Fruit fly (Drosophila melanogaster): Measurements from ENCODE around the gene Syt1.

Syt1 gene

DNA sequence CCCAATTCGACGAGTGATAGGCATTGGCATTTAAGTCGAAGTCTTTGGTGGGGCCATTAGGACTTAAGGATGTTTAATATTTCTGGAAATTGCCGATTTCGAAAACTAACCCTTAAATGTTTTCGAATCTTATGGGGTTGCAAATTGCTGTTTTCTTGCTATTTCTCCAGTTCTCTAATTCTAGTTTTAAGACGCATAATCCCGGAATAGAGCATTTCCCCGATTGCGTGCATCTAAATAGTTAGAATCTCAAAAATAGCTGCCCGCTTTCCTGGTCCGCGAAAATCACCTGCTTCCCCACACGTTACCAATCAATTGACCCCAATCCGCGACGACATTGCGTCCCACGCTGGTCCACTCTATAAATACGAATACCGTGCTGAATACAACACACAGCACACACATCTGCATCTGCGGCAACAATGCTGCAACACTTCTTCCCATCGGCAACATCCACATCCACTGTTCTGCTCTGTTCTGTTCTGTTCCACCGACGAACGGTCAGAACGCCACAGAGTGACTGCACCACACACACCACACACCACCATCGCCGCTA lies 47.8 kb downstream of the Syt1 start, which contains the start of gene Bacc:
Gene Bacc, plus strand, starts transcription at position 542 of the 556 bp plus-strand sequence.
- peak; percentile 81 for TF ChIP-seq Hnf4 (GFP tag; optimal IDR thresholded peaks at IDR 0.05)
- peak; percentile 90 for TF ChIP-seq Jra (GFP tag; optimal IDR thresholded peaks at IDR 0.05)
- peak; percentile 85 for TF ChIP-seq Rel (GFP tag; optimal IDR thresholded peaks at IDR 0.05)
- peak; percentile 25 for TF ChIP-seq Rel (tag; optimal IDR thresholded peaks at IDR 0.05)
- TF ChIP-seq Vsx2 (GFP tag; optimal IDR thresholded peaks at IDR 0.05; ENCODE audit: partially characterized antibody), result no peak
- TF ChIP-seq CG9705 (GFP tag; optimal IDR thresholded peaks at IDR 0.05), result peak; percentile 92
- TF ChIP-seq usp (GFP tag; optimal IDR thresholded peaks at IDR 0.05), result no peak
- TF ChIP-seq lola (GFP tag; optimal IDR thresholded peaks at IDR 0.05), result no peak
- no peak for TF ChIP-seq Hr78 (GFP tag; optimal IDR thresholded peaks at IDR 0.05)
- TF ChIP-seq dl (GFP tag; optimal IDR thresholded peaks at IDR 0.05; ENCODE audit: insufficient read depth in 1 of 2, partially characterized antibody in 2 of 2), result peak; percentile 12 to 28
- TF ChIP-seq CrebA (GFP tag; optimal IDR thresholded peaks at IDR 0.05; ENCODE audit: borderline replicate concordance), result no peak
- TF ChIP-seq foxo (GFP tag; optimal IDR thresholded peaks at IDR 0.05), result peak; percentile 89 to 98
- peak; percentile 96 for TF ChIP-seq HLH106 (tag; optimal IDR thresholded peaks at IDR 0.05)
- no peak for TF ChIP-seq GATAd (GFP tag; optimal IDR thresholded peaks at IDR 0.05)
- peak; percentile 65 for TF ChIP-seq dsf (GFP tag; optimal IDR thresholded peaks at IDR 0.05; ENCODE audit: borderline replicate concordance)
- peak; percentile 93 for TF ChIP-seq psq (GFP tag; optimal IDR thresholded peaks at IDR 0.05)
- peak; percentile 12 for TF ChIP-seq N (GFP tag; optimal IDR thresholded peaks at IDR 0.05)
- peak; percentile 95 for TF ChIP-seq rgr (GFP tag; optimal IDR thresholded peaks at IDR 0.05)
- TF ChIP-seq Mio (GFP tag; optimal IDR thresholded peaks at IDR 0.05), result peak; percentile 76
- peak; percentile 98 for TF ChIP-seq OdsH (GFP tag; optimal IDR thresholded peaks at IDR 0.05)
- peak; percentile 98 for TF ChIP-seq fru (GFP tag; optimal IDR thresholded peaks at IDR 0.05)
- TF ChIP-seq Myc (optimal IDR thresholded peaks at IDR 0.05), result no peak
- TF ChIP-seq sv (GFP tag; optimal IDR thresholded peaks at IDR 0.05), result peak; percentile 81
- peak; percentile 92 for TF ChIP-seq woc (GFP tag; optimal IDR thresholded peaks at IDR 0.05)
- TF ChIP-seq h (GFP tag; optimal IDR thresholded peaks at IDR 0.05), result peak; percentile 96
- TF ChIP-seq Dif (GFP tag; optimal IDR thresholded peaks at IDR 0.05; ENCODE audit: partially characterized antibody), result peak; percentile 61
- peak; percentile 97 for TF ChIP-seq br (GFP tag; optimal IDR thresholded peaks at IDR 0.05)
- TF ChIP-seq jim (GFP tag; optimal IDR thresholded peaks at IDR 0.05), result no peak
- no peak for TF ChIP-seq pan (optimal IDR thresholded peaks at IDR 0.05)
- no peak for TF ChIP-seq tai (GFP tag; optimal IDR thresholded peaks at IDR 0.05)
- TF ChIP-seq brk (GFP tag; optimal IDR thresholded peaks at IDR 0.05), result peak; percentile 40
- TF ChIP-seq Hr83 (GFP tag; optimal IDR thresholded peaks at IDR 0.05; ENCODE audit: poor library complexity, severe bottlenecking), result peak; percentile 87
- peak; percentile 98 for TF ChIP-seq Sp1 (GFP tag; optimal IDR thresholded peaks at IDR 0.05)
- TF ChIP-seq dmrt93B (GFP tag; optimal IDR thresholded peaks at IDR 0.05), result peak; percentile 96
- TF ChIP-seq ey (GFP tag; optimal IDR thresholded peaks at IDR 0.05), result peak; percentile 97
- TF ChIP-seq CG32264 (GFP tag; optimal IDR thresholded peaks at IDR 0.05), result peak; percentile 82
- peak; percentile 76 for TF ChIP-seq Dfd (GFP tag; optimal IDR thresholded peaks at IDR 0.05)
- peak; percentile 85 for TF ChIP-seq sage (GFP tag; optimal IDR thresholded peaks at IDR 0.05)
- no peak for TF ChIP-seq Abd-B (GFP tag; optimal IDR thresholded peaks at IDR 0.05)

DNA sequence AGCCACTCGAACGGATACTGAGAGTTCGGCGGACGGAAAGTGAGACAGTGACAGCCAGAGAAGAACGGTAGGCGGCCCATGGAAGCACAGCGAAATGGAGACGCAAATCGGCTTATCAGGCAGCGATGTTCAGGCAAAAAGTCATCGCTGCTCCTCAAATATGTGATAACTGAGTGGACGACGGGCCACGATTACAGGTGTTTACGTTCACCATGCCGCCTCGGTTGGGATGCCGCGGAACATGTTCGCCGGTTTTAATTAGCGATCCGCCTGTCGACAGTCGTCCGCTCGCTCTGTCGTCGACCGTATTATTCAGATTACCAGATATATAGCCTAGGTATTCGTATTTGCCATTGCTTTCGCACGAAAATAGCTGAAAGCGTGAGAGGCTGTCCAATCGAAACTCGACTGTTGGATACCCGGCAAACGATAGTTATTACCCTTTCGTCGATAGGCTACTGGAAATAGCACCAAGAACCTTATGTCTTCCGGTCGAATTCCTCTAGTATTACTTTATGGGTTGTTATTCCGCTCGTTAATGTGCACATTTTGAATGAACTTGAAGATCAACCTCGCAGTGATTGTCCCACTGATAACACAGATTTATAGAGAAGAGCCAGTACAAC lies 48.6 kb downstream of the Syt1 start:
- peak in 1 of 2 experiments; percentile 13 for TF ChIP-seq dl (GFP tag; optimal IDR thresholded peaks at IDR 0.05; ENCODE audit: insufficient read depth in 1 of 2, partially characterized antibody in 2 of 2)
- peak; percentile 54 for TF ChIP-seq h (GFP tag; optimal IDR thresholded peaks at IDR 0.05)
- TF ChIP-seq OdsH (GFP tag; optimal IDR thresholded peaks at IDR 0.05), result no peak
- peak; percentile 1 for TF ChIP-seq Hr83 (GFP tag; optimal IDR thresholded peaks at IDR 0.05; ENCODE audit: poor library complexity, severe bottlenecking)
- peak; percentile 57 for TF ChIP-seq Dif (GFP tag; optimal IDR thresholded peaks at IDR 0.05; ENCODE audit: partially characterized antibody)
- TF ChIP-seq Hnf4 (GFP tag; optimal IDR thresholded peaks at IDR 0.05), result peak; percentile 16
- no peak for TF ChIP-seq Rel (GFP tag; optimal IDR thresholded peaks at IDR 0.05)
- peak; percentile 70 for TF ChIP-seq Rel (tag; optimal IDR thresholded peaks at IDR 0.05)
- TF ChIP-seq HLH106 (tag; optimal IDR thresholded peaks at IDR 0.05), result no peak
- no peak for TF ChIP-seq psq (GFP tag; optimal IDR thresholded peaks at IDR 0.05)

Data from whole organism, wandering third instar larva.